Worm (Caenorhabditis elegans): ENCODE measurements around the gene ifta-2.

Gene ifta-2

DNA sequence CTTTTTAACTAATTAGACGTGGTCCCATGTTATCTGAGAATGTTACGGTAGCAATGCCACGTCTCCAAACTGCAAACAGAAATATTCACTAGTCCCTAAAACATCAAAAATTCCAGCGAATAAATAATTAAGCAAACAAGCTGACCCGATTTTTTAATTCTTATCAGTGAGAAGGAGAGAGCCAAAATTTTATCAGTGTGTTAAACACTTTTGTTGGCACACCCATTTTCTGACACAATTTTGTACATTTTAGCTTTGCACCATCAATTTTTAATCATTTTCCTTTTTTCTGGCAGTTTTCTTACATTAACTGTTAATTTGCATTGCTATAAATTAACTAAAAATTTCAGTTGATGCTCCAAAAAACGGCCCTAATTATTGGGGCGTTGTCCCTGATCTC lies 18.6 kb upstream of the ifta-2 start, which contains the start of gene C49C3.4:
C49C3.4 (plus strand) TSS at position 351 of the 400 bp plus-strand sequence.
- TF ChIP-seq pqm-1 (tag; optimal IDR thresholded peaks at IDR 0.05) (peak; percentile 20), elt-2 (tag; optimal IDR thresholded peaks at IDR 0.05) (peak; percentile 70), fkh-2 (tag; optimal IDR thresholded peaks at IDR 0.05) (no peak), hmg-11 (tag; optimal IDR thresholded peaks at IDR 0.05) (no peak)

- TF ChIP-seq tbx-2 (tag; optimal IDR thresholded peaks at IDR 0.05) (no peak), snpc-4 (tag; optimal IDR thresholded peaks at IDR 0.05) (no peak), unc-39 (tag; optimal IDR thresholded peaks at IDR 0.05) (no peak), egl-27 (tag; optimal IDR thresholded peaks at IDR 0.05) (no peak), egl-5 (tag; optimal IDR thresholded peaks at IDR 0.05) (no peak), fos-1 (tag; optimal IDR thresholded peaks at IDR 0.05) (no peak), ama-1 (optimal IDR thresholded peaks at IDR 0.05) (no peak), lsy-12 (tag; optimal IDR thresholded peaks at IDR 0.05) (no peak), ztf-11 (tag; optimal IDR thresholded peaks at IDR 0.05) (no peak), unc-62 (GFP tag; optimal IDR thresholded peaks at IDR 0.05) (no peak), ZK546.5 (tag; optimal IDR thresholded peaks at IDR 0.05) (no peak), nhr-76 (tag; optimal IDR thresholded peaks at IDR 0.05) (no peak), skn-1 (tag; optimal IDR thresholded peaks at IDR 0.05) (no peak), fkh-2 (tag; optimal IDR thresholded peaks at IDR 0.05) (no peak), daf-12 (tag; optimal IDR thresholded peaks at IDR 0.05) (no peak)
These were observed 14.6 kb upstream of the ifta-2 start, which contains the start of gene C49C3.20 for ce11 chrIV:17316398-17316797. TSS of gene C49C3.20 (minus strand) at chrIV:17316498.

- no peak for TF ChIP-seq ceh-82 (tag; optimal IDR thresholded peaks at IDR 0.05)
- TF ChIP-seq mdl-1 (tag; optimal IDR thresholded peaks at IDR 0.05) = no peak
- TF ChIP-seq R02D3.7 (tag; optimal IDR thresholded peaks at IDR 0.05) = no peak
- no peak for TF ChIP-seq unc-39 (tag; optimal IDR thresholded peaks at IDR 0.05)
- no peak for TF ChIP-seq nhr-77 (tag; optimal IDR thresholded peaks at IDR 0.05)
- TF ChIP-seq egl-27 (tag; optimal IDR thresholded peaks at IDR 0.05) = no peak
- TF ChIP-seq snpc-4 (tag; optimal IDR thresholded peaks at IDR 0.05) = no peak
- no peak for TF ChIP-seq fkh-10 (GFP tag; optimal IDR thresholded peaks at IDR 0.05)
- no peak for TF ChIP-seq nfya-1 (tag; optimal IDR thresholded peaks at IDR 0.05; ENCODE audit: insufficient read depth)
- TF ChIP-seq nhr-28 (tag; optimal IDR thresholded peaks at IDR 0.05) = no peak
- no peak for TF ChIP-seq unc-62 (GFP tag; optimal IDR thresholded peaks at IDR 0.05)
- TF ChIP-seq nhr-11 (tag; optimal IDR thresholded peaks at IDR 0.05) = no peak
- no peak for TF ChIP-seq lin-39 (tag; optimal IDR thresholded peaks at IDR 0.05)
- TF ChIP-seq daf-12 (tag; optimal IDR thresholded peaks at IDR 0.05) = no peak
These were observed 10.0 kb upstream of the ifta-2 start, which contains the start of gene snf-9 for ce11 chrIV:17311842-17312241. TSS of gene snf-9 (plus strand) at chrIV:17312142.

ce11 chrIV:17308211-17308610 lies 6.4 kb upstream of the ifta-2 start, which contains the start of gene T28F3.9:
TSS of gene T28F3.9 (plus strand) at chrIV:17308511.
- no peak for TF ChIP-seq unc-62 (GFP tag; optimal IDR thresholded peaks at IDR 0.05)
- TF ChIP-seq ZK546.5 (tag; optimal IDR thresholded peaks at IDR 0.05) = no peak
- no peak for TF ChIP-seq egl-27 (tag; optimal IDR thresholded peaks at IDR 0.05)
- no peak for TF ChIP-seq aly-2 (tag; optimal IDR thresholded peaks at IDR 0.05)
- no peak for TF ChIP-seq nhr-25 (tag; optimal IDR thresholded peaks at IDR 0.05)
- TF ChIP-seq lin-39 (tag; optimal IDR thresholded peaks at IDR 0.05) = no peak
- TF ChIP-seq nhr-28 (tag; optimal IDR thresholded peaks at IDR 0.05) = no peak
- TF ChIP-seq nhr-11 (tag; optimal IDR thresholded peaks at IDR 0.05) = no peak
- no peak for TF ChIP-seq elt-2 (tag; optimal IDR thresholded peaks at IDR 0.05)
- TF ChIP-seq ztf-4 (tag; optimal IDR thresholded peaks at IDR 0.05) = no peak

- peak; percentile 26 for TF ChIP-seq elt-2 (tag; optimal IDR thresholded peaks at IDR 0.05)
These were observed 5.4 kb upstream of the ifta-2 start, which contains the start of gene T28F3.8 for ce11 chrIV:17307223-17307622. TSS of gene T28F3.8 (minus strand) at chrIV:17307323.

DNA sequence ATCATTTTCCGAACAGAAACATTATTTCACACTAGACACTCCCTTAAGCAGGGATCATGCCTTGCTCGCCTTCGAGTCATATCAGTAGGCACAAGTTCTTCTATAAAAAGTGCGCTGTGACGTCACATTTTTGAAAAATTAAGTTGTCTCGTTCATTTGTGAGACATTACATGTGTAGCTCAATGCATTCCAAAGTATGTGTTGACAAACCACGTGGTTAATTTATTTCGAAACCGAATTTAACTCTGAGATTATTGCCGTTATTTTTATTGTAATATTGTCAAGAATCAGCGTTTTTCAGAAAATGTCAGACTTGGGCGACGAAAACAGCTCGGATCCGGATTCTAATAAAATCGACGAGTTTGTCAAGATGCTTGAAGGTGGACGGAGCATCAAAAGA lies 7.3 kb downstream of the ifta-2 start, which contains the start of gene T28F3.5:
T28F3.5 (plus strand) TSS at position 301 of the 400 bp plus-strand sequence.
- no peak for TF ChIP-seq unc-39 (tag; optimal IDR thresholded peaks at IDR 0.05)
- no peak for TF ChIP-seq mdl-1 (tag; optimal IDR thresholded peaks at IDR 0.05)
- no peak for TF ChIP-seq eor-1 (tag; optimal IDR thresholded peaks at IDR 0.05)
- no peak for TF ChIP-seq lsy-12 (tag; optimal IDR thresholded peaks at IDR 0.05)
- no peak for TF ChIP-seq nhr-23 (tag; optimal IDR thresholded peaks at IDR 0.05)
- no peak for TF ChIP-seq daf-12 (tag; optimal IDR thresholded peaks at IDR 0.05)
- no peak for TF ChIP-seq hmg-11 (tag; optimal IDR thresholded peaks at IDR 0.05)
- TF ChIP-seq ZK546.5 (tag; optimal IDR thresholded peaks at IDR 0.05) = no peak
- no peak for TF ChIP-seq zag-1 (tag; optimal IDR thresholded peaks at IDR 0.05)
- TF ChIP-seq nhr-76 (tag; optimal IDR thresholded peaks at IDR 0.05) = no peak
- no peak for TF ChIP-seq nhr-25 (tag; optimal IDR thresholded peaks at IDR 0.05)
- TF ChIP-seq aly-2 (tag; optimal IDR thresholded peaks at IDR 0.05) = no peak
- no peak for TF ChIP-seq egl-5 (tag; optimal IDR thresholded peaks at IDR 0.05)
- TF ChIP-seq fkh-2 (tag; optimal IDR thresholded peaks at IDR 0.05) = no peak
- no peak for TF ChIP-seq elt-1 (tag; optimal IDR thresholded peaks at IDR 0.05)
- TF ChIP-seq ceh-9 (tag; optimal IDR thresholded peaks at IDR 0.05) = no peak
- no peak for TF ChIP-seq sea-2 (GFP tag; optimal IDR thresholded peaks at IDR 0.05)
- no peak for TF ChIP-seq ama-1 (optimal IDR thresholded peaks at IDR 0.05)

Data from whole organism, L3 larva.